Fruit fly (Drosophila melanogaster): Measurements from ENCODE around the gene CG7065.

The CG7065 gene

dm6 chrX:9193604-9194003, 51.3 kb downstream of the CG7065 start, which contains the start of gene CG12106:
Gene CG12106, plus strand, starts transcription at chrX:9193898.
- no peak for TF ChIP-seq CG7045 (GFP tag; optimal IDR thresholded peaks at IDR 0.05)
- TF ChIP-seq CG33017 (tag; optimal IDR thresholded peaks at IDR 0.05), result peak; percentile 38
- no peak for TF ChIP-seq cic (GFP tag; optimal IDR thresholded peaks at IDR 0.05)
- peak; percentile 57 for TF ChIP-seq ovo (GFP tag; optimal IDR thresholded peaks at IDR 0.05)
- TF ChIP-seq Crg-1 (GFP tag; optimal IDR thresholded peaks at IDR 0.05), result peak; percentile 28
- no peak for TF ChIP-seq Clk (GFP tag; optimal IDR thresholded peaks at IDR 0.05)
- peak; percentile 24 for TF ChIP-seq toe (GFP tag; optimal IDR thresholded peaks at IDR 0.05)
- no peak for TF ChIP-seq cnc (optimal IDR thresholded peaks at IDR 0.05)
- peak; percentile 25 for TF ChIP-seq CG12768 (GFP tag; optimal IDR thresholded peaks at IDR 0.05)
- TF ChIP-seq CG14711 (tag; optimal IDR thresholded peaks at IDR 0.05), result peak; percentile 71
- no peak for TF ChIP-seq Hr96 (GFP tag; optimal IDR thresholded peaks at IDR 0.05)
- TF ChIP-seq Mnt (GFP tag; optimal IDR thresholded peaks at IDR 0.05), result peak; percentile 29
- peak; percentile 39 for TF ChIP-seq CG5204 (GFP tag; optimal IDR thresholded peaks at IDR 0.05)
- no peak for TF ChIP-seq kay (GFP tag; ENCODE audit: borderline replicate concordance)
- peak; percentile 60 for TF ChIP-seq bab1 (GFP tag; optimal IDR thresholded peaks at IDR 0.05)
- peak; percentile 31 for TF ChIP-seq pad (GFP tag; optimal IDR thresholded peaks at IDR 0.05)
- TF ChIP-seq CG7101 (tag; optimal IDR thresholded peaks at IDR 0.05), result peak; percentile 73
- TF ChIP-seq CG1620 (GFP tag; optimal IDR thresholded peaks at IDR 0.05), result peak; percentile 56
- TF ChIP-seq CG11617 (GFP tag; optimal IDR thresholded peaks at IDR 0.05), result peak; percentile 25
- TF ChIP-seq tj (GFP tag; optimal IDR thresholded peaks at IDR 0.05), result no peak

dm6 chrX:9195311-9195710, 53.0 kb downstream of the CG7065 start:
- TF ChIP-seq CG11617 (GFP tag; optimal IDR thresholded peaks at IDR 0.05) (no peak), CG14711 (tag; optimal IDR thresholded peaks at IDR 0.05) (no peak), tj (GFP tag; optimal IDR thresholded peaks at IDR 0.05) (no peak), cic (GFP tag; optimal IDR thresholded peaks at IDR 0.05) (no peak), kay (GFP tag; ENCODE audit: borderline replicate concordance) (no peak), Clk (GFP tag; optimal IDR thresholded peaks at IDR 0.05) (no peak), Crg-1 (GFP tag; optimal IDR thresholded peaks at IDR 0.05) (no peak), toe (GFP tag; optimal IDR thresholded peaks at IDR 0.05) (no peak), CG12768 (GFP tag; optimal IDR thresholded peaks at IDR 0.05) (no peak), ovo (GFP tag; optimal IDR thresholded peaks at IDR 0.05) (no peak), cnc (optimal IDR thresholded peaks at IDR 0.05) (no peak), CG7101 (tag; optimal IDR thresholded peaks at IDR 0.05) (no peak), CG33017 (tag; optimal IDR thresholded peaks at IDR 0.05) (no peak), CG7045 (GFP tag; optimal IDR thresholded peaks at IDR 0.05) (no peak), CG1620 (GFP tag; optimal IDR thresholded peaks at IDR 0.05) (no peak), bab1 (GFP tag; optimal IDR thresholded peaks at IDR 0.05) (no peak)

- peak; percentile 58 for TF ChIP-seq pad (GFP tag; optimal IDR thresholded peaks at IDR 0.05)
- TF ChIP-seq CG7045 (GFP tag; optimal IDR thresholded peaks at IDR 0.05), result peak; percentile 10
- peak; percentile 85 for TF ChIP-seq CG7101 (tag; optimal IDR thresholded peaks at IDR 0.05)
- TF ChIP-seq CG5204 (GFP tag; optimal IDR thresholded peaks at IDR 0.05), result peak; percentile 17
- peak; percentile 32 for TF ChIP-seq toe (GFP tag; optimal IDR thresholded peaks at IDR 0.05)
- no peak for TF ChIP-seq Clk (GFP tag; optimal IDR thresholded peaks at IDR 0.05)
- TF ChIP-seq bab1 (GFP tag; optimal IDR thresholded peaks at IDR 0.05), result peak; percentile 96
- peak; percentile 60 for TF ChIP-seq ovo (GFP tag; optimal IDR thresholded peaks at IDR 0.05)
- TF ChIP-seq kay (GFP tag; ENCODE audit: borderline replicate concordance), result no peak
- TF ChIP-seq Crg-1 (GFP tag; optimal IDR thresholded peaks at IDR 0.05), result peak; percentile 67
- no peak for TF ChIP-seq Hr96 (GFP tag; optimal IDR thresholded peaks at IDR 0.05)
- peak; percentile 56 for TF ChIP-seq CG33017 (tag; optimal IDR thresholded peaks at IDR 0.05)
- peak; percentile 16 for TF ChIP-seq CG12768 (GFP tag; optimal IDR thresholded peaks at IDR 0.05)
- TF ChIP-seq CG14711 (tag; optimal IDR thresholded peaks at IDR 0.05), result peak; percentile 87
- TF ChIP-seq CG1620 (GFP tag; optimal IDR thresholded peaks at IDR 0.05), result peak; percentile 87
- TF ChIP-seq tj (GFP tag; optimal IDR thresholded peaks at IDR 0.05), result peak; percentile 71
- no peak for TF ChIP-seq cnc (optimal IDR thresholded peaks at IDR 0.05)
- TF ChIP-seq CG11617 (GFP tag; optimal IDR thresholded peaks at IDR 0.05), result peak; percentile 84
- peak; percentile 69 for TF ChIP-seq Mnt (GFP tag; optimal IDR thresholded peaks at IDR 0.05)
- peak; percentile 1 for TF ChIP-seq cic (GFP tag; optimal IDR thresholded peaks at IDR 0.05)
Observed at dm6 chrX:9196362-9196761, 54.1 kb downstream of the CG7065 start, which contains the start of gene CG12118. Gene CG12118, minus strand, starts transcription at chrX:9196414.
